Fruit fly (Drosophila melanogaster) whole organism, embryonic: ENCODE results near the gene Sap30.

Experiments used
- ATbp ChIP-seq: fragments of 200-800 bp; sonication (Bioruptor generic); optimal IDR thresholded peaks from 2 replicates; lab custom pipeline; 2017; ENCODE audit warnings: missing biosample characterization, mild to moderate bottlenecking, missing genetic modification characterization, missing genetic modification reagents
- BtbVII ChIP-seq: fragments of 200-800 bp; sonication (Bioruptor generic); optimal IDR thresholded peaks from 3 replicates; lab custom pipeline; 2017; ENCODE audit warnings: missing biosample characterization, mild to moderate bottlenecking, missing genetic modification characterization
- CG12219 ChIP-seq: fragments of 200-800 bp; sonication (Bioruptor generic); optimal IDR thresholded peaks from 3 replicates; lab custom pipeline; 2018; ENCODE audit warnings: missing biosample characterization, mild to moderate bottlenecking, missing genetic modification characterization
- CG12236 ChIP-seq: fragments of 200-800 bp; sonication (Bioruptor generic); optimal IDR thresholded peaks from 2 replicates; lab custom pipeline; 2016; ENCODE audit warnings: missing biosample characterization, missing genetic modification characterization
- CG12769 ChIP-seq: fragments of 200-800 bp; sonication (Bioruptor generic); optimal IDR thresholded peaks from 2 replicates; lab custom pipeline; 2019; ENCODE audit warnings: missing biosample characterization, mild to moderate bottlenecking, missing genetic modification characterization, moderate library complexity
- CG13123 ChIP-seq: fragments of 200-800 bp; sonication (Bioruptor generic); optimal IDR thresholded peaks from 2 replicates; lab custom pipeline; 2016; ENCODE audit warnings: missing biosample characterization, missing genetic modification characterization
- CG16863 ChIP-seq: fragments of 200-800 bp; sonication (Bioruptor generic); optimal IDR thresholded peaks from 3 replicates; lab custom pipeline; 2016; ENCODE audit warnings: missing biosample characterization, missing genetic modification characterization
- CG2889 ChIP-seq: fragments of 200-800 bp; sonication (Bioruptor generic); IDR thresholded peaks from 3 replicates; pipeline ENCODE4 v1.3.6; 2022; ENCODE audit warnings: missing biosample characterization, missing genetic modification characterization
- CG3065 ChIP-seq: fragments of 200-800 bp; sonication (Bioruptor generic); optimal IDR thresholded peaks from 2 replicates; lab custom pipeline; 2016; ENCODE audit warnings: missing biosample characterization, missing genetic modification characterization
- CG34376 ChIP-seq: fragments of 200-800 bp; sonication (Bioruptor generic); optimal IDR thresholded peaks from 2 replicates; lab custom pipeline; 2018; ENCODE audit warnings: missing biosample characterization, mild to moderate bottlenecking, missing genetic modification characterization
- CG3838 ChIP-seq: fragments of 200-800 bp; sonication (Bioruptor generic); optimal IDR thresholded peaks from 3 replicates; lab custom pipeline; 2016; ENCODE audit warnings: missing biosample characterization, missing genetic modification characterization
- CG4404 ChIP-seq: fragments of 200-800 bp; sonication (Bioruptor generic); IDR thresholded peaks from 2 replicates; pipeline ENCODE4 v1.3.6; 2022; ENCODE audit warnings: missing biosample characterization, missing genetic modification characterization
- CG4617 ChIP-seq: fragments of 200-800 bp; sonication (Bioruptor generic); optimal IDR thresholded peaks from 3 replicates; lab custom pipeline; 2016; ENCODE audit warnings: missing biosample characterization, missing genetic modification characterization, borderline replicate concordance
- CG6175 ChIP-seq: fragments of 200-800 bp; sonication (Bioruptor generic); IDR thresholded peaks from 3 replicates; pipeline ENCODE4 v1.3.6; 2022; ENCODE audit warnings: missing biosample characterization, missing genetic modification characterization
- CG6765 ChIP-seq: fragments of 200-800 bp; sonication (Bioruptor generic); optimal IDR thresholded peaks from 3 replicates; lab custom pipeline; 2017; ENCODE audit warnings: missing biosample characterization, mild to moderate bottlenecking, missing genetic modification characterization
- CG7839 ChIP-seq: fragments of 200-800 bp; sonication (Bioruptor generic); optimal IDR thresholded peaks from 3 replicates; lab custom pipeline; 2018; ENCODE audit warnings: missing biosample characterization, mild to moderate bottlenecking, missing genetic modification characterization, moderate library complexity
- CoRest ChIP-seq: fragments of 200-800 bp; sonication (Bioruptor generic); optimal IDR thresholded peaks from 3 replicates; lab custom pipeline; 2018; ENCODE audit warnings: missing biosample characterization, mild to moderate bottlenecking, missing genetic modification characterization, moderate library complexity
- Dad ChIP-seq: fragments of 200-800 bp; sonication (Bioruptor generic); optimal IDR thresholded peaks from 3 replicates; lab custom pipeline; 2016; ENCODE audit warnings: missing biosample characterization, missing genetic modification characterization
- Deaf1 ChIP-seq: fragments of 200-800 bp; optimal IDR thresholded peaks from 3 replicates; lab custom pipeline; 2019; ENCODE audit warnings: missing biosample characterization, mild to moderate bottlenecking, missing genetic modification characterization, moderate library complexity
- Ets65A ChIP-seq: fragments of 200-800 bp; sonication (Bioruptor generic); peaks from one replicate; lab custom pipeline; 2016; ENCODE audit warnings: missing biosample characterization, missing genetic modification characterization
- Ets97D ChIP-seq: fragments of 200-800 bp; sonication (Bioruptor generic); optimal IDR thresholded peaks from 3 replicates; lab custom pipeline; 2016; ENCODE audit warnings: missing biosample characterization, missing genetic modification characterization
- H15 ChIP-seq: fragments of 200-800 bp; sonication (Bioruptor generic); IDR thresholded peaks from 3 replicates; pipeline ENCODE4 v1.3.6; 2022; ENCODE audit warnings: missing biosample characterization, missing genetic modification characterization
- HLH54F ChIP-seq: fragments of 200-800 bp; sonication (Bioruptor generic); optimal IDR thresholded peaks from 3 replicates; lab custom pipeline; 2016; ENCODE audit warnings: missing biosample characterization, missing genetic modification characterization
- MESR4 ChIP-seq: fragments of 200-800 bp; sonication (Bioruptor generic); optimal IDR thresholded peaks from 2 replicates; lab custom pipeline; 2018; ENCODE audit warnings: missing biosample characterization, mild to moderate bottlenecking, missing genetic modification characterization, moderate library complexity
- NC2α ChIP-seq: fragments of 200-800 bp; sonication (Bioruptor generic); optimal IDR thresholded peaks from 2 replicates; lab custom pipeline; 2016; ENCODE audit warnings: missing biosample characterization, missing genetic modification characterization
- Neu2 ChIP-seq: fragments of 200-800 bp; sonication (Bioruptor generic); optimal IDR thresholded peaks from 3 replicates; lab custom pipeline; 2016; ENCODE audit warnings: missing biosample characterization, missing genetic modification characterization, borderline replicate concordance
- Six4 ChIP-seq: fragments of 200-800 bp; sonication (Bioruptor generic); optimal IDR thresholded peaks from 2 replicates; lab custom pipeline; 2016; ENCODE audit warnings: missing biosample characterization, missing genetic modification characterization
- Sox102F ChIP-seq: fragments of 200-800 bp; sonication (Bioruptor generic); optimal IDR thresholded peaks from 2 replicates; lab custom pipeline; 2018; ENCODE audit warnings: missing biosample characterization, mild to moderate bottlenecking, missing genetic modification characterization, moderate library complexity
- Sry-δ ChIP-seq: fragments of 200-800 bp; sonication (Bioruptor generic); optimal IDR thresholded peaks from 2 replicates; lab custom pipeline; 2016; ENCODE audit warnings: missing biosample characterization, missing genetic modification characterization
- Tbp ChIP-seq: fragments of >200 bp; optimal IDR thresholded peaks from 2 replicates; lab custom pipeline; 2018; ENCODE audit warnings: missing biosample characterization, missing genetic modification characterization
- az2 ChIP-seq: fragments of 200-800 bp; sonication (Bioruptor generic); optimal IDR thresholded peaks from 3 replicates; lab custom pipeline; 2016; ENCODE audit warnings: missing biosample characterization, missing genetic modification characterization
- bcd ChIP-seq: fragments of 200-800 bp; sonication (Bioruptor generic); optimal IDR thresholded peaks from 2 replicates; lab custom pipeline; 2017; ENCODE audit warnings: missing biosample characterization, mild to moderate bottlenecking, missing genetic modification characterization
- bsh ChIP-seq, 2 experiments: fragments of 200-800 bp; sonication (Bioruptor generic); optimal IDR thresholded peaks; 2 replicates each; lab custom pipeline; 2017 to 2018; ENCODE audit warnings: mild to moderate bottlenecking in 2 of 2, missing biosample characterization in 2 of 2, missing genetic modification characterization in 2 of 2, moderate library complexity in 1 of 2
- caup ChIP-seq: fragments of 200-800 bp; sonication (Bioruptor generic); optimal IDR thresholded peaks from 3 replicates; lab custom pipeline; 2017; ENCODE audit warnings: missing biosample characterization, mild to moderate bottlenecking, missing genetic modification characterization, moderate library complexity; ENCODE audit not compliant: severe bottlenecking
- chm ChIP-seq: fragments of 200-800 bp; sonication (Bioruptor generic); IDR thresholded peaks from 2 replicates; pipeline ENCODE4 v1.3.6; 2022; ENCODE audit warnings: missing biosample characterization, missing genetic modification characterization
- fd102C ChIP-seq: fragments of 200-800 bp; sonication (Bioruptor generic); optimal IDR thresholded peaks from 2 replicates; lab custom pipeline; 2018; ENCODE audit warnings: missing biosample characterization, mild to moderate bottlenecking, missing genetic modification characterization, moderate library complexity
- fd96Cb ChIP-seq: fragments of 200-800 bp; sonication (Bioruptor generic); optimal IDR thresholded peaks from 2 replicates; lab custom pipeline; 2018; ENCODE audit warnings: missing biosample characterization, mild to moderate bottlenecking, missing genetic modification characterization, moderate library complexity
- gcm ChIP-seq: fragments of 200-800 bp; sonication (Bioruptor generic); optimal IDR thresholded peaks from 2 replicates; lab custom pipeline; 2019; ENCODE audit warnings: missing biosample characterization, mild to moderate bottlenecking, missing genetic modification characterization, moderate library complexity
- inv ChIP-seq: fragments of 200-800 bp; sonication (Bioruptor generic); IDR thresholded peaks from 2 replicates; pipeline ENCODE4 v1.3.6; 2022; ENCODE audit warnings: missing biosample characterization, missing genetic modification characterization; ENCODE audit not compliant: partially characterized antibody
- jigr1 ChIP-seq: fragments of 200-800 bp; sonication (Bioruptor generic); IDR thresholded peaks from 3 replicates; pipeline ENCODE4 v1.3.6; 2022; ENCODE audit warnings: missing biosample characterization, missing genetic modification characterization
- kni ChIP-seq: fragments of 200-800 bp; sonication (Bioruptor generic); optimal IDR thresholded peaks from 3 replicates; lab custom pipeline; 2017; ENCODE audit warnings: mild to moderate bottlenecking, missing biosample characterization, missing genetic modification reagents, missing genetic modification characterization
- lab ChIP-seq: fragments of 200-800 bp; sonication (Bioruptor generic); optimal IDR thresholded peaks from 3 replicates; lab custom pipeline; 2017; ENCODE audit warnings: missing biosample characterization, missing genetic modification characterization, mild to moderate bottlenecking, moderate library complexity, missing genetic modification reagents
- lmd ChIP-seq: fragments of 200-800 bp; sonication (Bioruptor generic); IDR thresholded peaks from 2 replicates; pipeline ENCODE4 v1.3.6; 2022; ENCODE audit warnings: missing biosample characterization, missing genetic modification characterization
- mirr ChIP-seq: fragments of 200-800 bp; sonication (Bioruptor generic); optimal IDR thresholded peaks from 3 replicates; lab custom pipeline; 2018; ENCODE audit warnings: missing biosample characterization, mild to moderate bottlenecking, missing genetic modification characterization
- nerfin-1 ChIP-seq: fragments of 200-800 bp; sonication (Bioruptor generic); optimal IDR thresholded peaks from 3 replicates; lab custom pipeline; 2019; ENCODE audit warnings: missing biosample characterization, mild to moderate bottlenecking, missing genetic modification characterization, moderate library complexity
- pzg ChIP-seq: fragments of 200-800 bp; sonication (Bioruptor generic); optimal IDR thresholded peaks from 3 replicates; lab custom pipeline; 2018; ENCODE audit warnings: missing biosample characterization, mild to moderate bottlenecking, missing genetic modification characterization, moderate library complexity
- shn ChIP-seq: fragments of 200-800 bp; sonication (Bioruptor generic); optimal IDR thresholded peaks from 3 replicates; lab custom pipeline; 2016; ENCODE audit warnings: missing biosample characterization, missing genetic modification characterization
- slp2 ChIP-seq: fragments of 200-800 bp; sonication (Bioruptor generic); optimal IDR thresholded peaks from 2 replicates; lab custom pipeline; 2016; ENCODE audit warnings: missing biosample characterization, missing genetic modification characterization
- tx ChIP-seq: fragments of 200-800 bp; sonication (Bioruptor generic); optimal IDR thresholded peaks from 2 replicates; lab custom pipeline; 2016; ENCODE audit warnings: missing biosample characterization, missing genetic modification characterization
- vvl ChIP-seq: fragments of 200-800 bp; sonication (Bioruptor generic); IDR thresholded peaks from 2 replicates; pipeline ENCODE4 v1.3.6; 2022; ENCODE audit warnings: missing biosample characterization, missing genetic modification characterization
- zf30C ChIP-seq: fragments of 200-800 bp; sonication (Bioruptor generic); optimal IDR thresholded peaks from 3 replicates; lab custom pipeline; 2018; ENCODE audit warnings: missing biosample characterization, mild to moderate bottlenecking, missing genetic modification characterization

Sap30 gene

dm6 chrX:16787416-16787900 is 375 bp downstream of the Sap30 start (continued):
- TF ChIP-seq Sry-δ (GFP tag; lab: Kevin White, UChicago) (peak; percentile 72), jigr1 (GFP tag; lab: Robert Waterston, UW) (no peak), shn (GFP tag; lab: Kevin White, UChicago) (no peak), CG16863 (GFP tag; lab: Kevin White, UChicago) (no peak), bcd (GFP tag; lab: Kevin White, UChicago) (no peak), chm (GFP tag; lab: Robert Waterston, UW) (no peak), CG12219 (GFP tag; lab: Kevin White, UChicago) (no peak), CG34376 (GFP tag; lab: Kevin White, UChicago) (no peak), inv (GFP tag; lab: Robert Waterston, UW) (peak; percentile 51; the same call in 1 of the 2 replicates), CG12769 (tag; lab: Kevin White, UChicago) (no peak), CG4404 (GFP tag; lab: Robert Waterston, UW) (no peak), gcm (GFP tag; lab: Kevin White, UChicago) (no peak), Sox102F (no peak), CoRest (no peak), CG12236 (no peak), CG4617 (GFP tag; lab: Kevin White, UChicago) (no peak), caup (no peak), tx (no peak), CG7839 (tag; lab: Kevin White, UChicago) (no peak), zf30C (no peak), CG2889 (GFP tag; lab: Robert Waterston, UW) (no peak), lab (no peak), slp2 (GFP tag; lab: Kevin White, UChicago) (no peak), H15 (GFP tag; lab: Robert Waterston, UW) (no peak), Neu2 (GFP tag; lab: Kevin White, UChicago) (no peak), Tbp (GFP tag; lab: Kevin White, UChicago) (no peak), CG3838 (no peak), nerfin-1 (tag; lab: Kevin White, UChicago) (peak; percentile 5), Ets97D (no peak), Six4 (GFP tag; lab: Kevin White, UChicago) (no peak), bsh (GFP tag; optimal IDR thresholded peaks at IDR 0.05; lab: Kevin White, UChicago) (no peak), CG3065 (GFP tag; lab: Kevin White, UChicago) (no peak), BtbVII (GFP tag; lab: Kevin White, UChicago) (no peak), Ets65A (GFP tag; lab: Kevin White, UChicago) (no peak), kni (GFP tag; lab: Kevin White, UChicago) (no peak), MESR4 (GFP tag; lab: Kevin White, UChicago) (peak; percentile 77), vvl (no peak), NC2α (GFP tag; lab: Kevin White, UChicago) (no peak), lmd (GFP tag; lab: Robert Waterston, UW) (no peak), fd96Cb (tag; lab: Kevin White, UChicago) (no peak), HLH54F (GFP tag; lab: Kevin White, UChicago) (no peak), CG6175 (GFP tag; lab: Robert Waterston, UW) (no peak), mirr (no peak), az2 (GFP tag; lab: Kevin White, UChicago) (no peak), Dad (GFP tag; lab: Kevin White, UChicago) (no peak), Deaf1 (tag; lab: Kevin White, UChicago) (no peak), CG13123 (GFP tag; lab: Kevin White, UChicago) (no peak), ATbp (GFP tag; lab: Kevin White, UChicago) (no peak), CG6765 (GFP tag; lab: Kevin White, UChicago) (no peak), pzg (GFP tag; lab: Kevin White, UChicago) (peak; percentile 38), fd102C (GFP tag; lab: Kevin White, UChicago) (no peak)
